Worm (Caenorhabditis elegans) whole organism, L1 larva: ENCODE results near the gene C33H5.1.

Experiments
- aly-2 ChIP-seq: fragments of 150-350 bp; optimal IDR thresholded peaks from 2 replicates; lab custom pipeline; 2014; ENCODE audit warnings: missing biosample characterization, missing genetic modification characterization
- ama-1 ChIP-seq: fragments of 150-350 bp; optimal IDR thresholded peaks from 2 replicates; lab custom pipeline; 2014
- blmp-1 ChIP-seq: fragments of 150-350 bp; optimal IDR thresholded peaks from 2 replicates; lab custom pipeline; 2014; ENCODE audit warnings: missing biosample characterization, missing genetic modification characterization
- ceh-63 ChIP-seq: fragments of 200-800 bp; sonication (Bioruptor generic); optimal IDR thresholded peaks from 2 replicates; lab custom pipeline; 2018; ENCODE audit warnings: mild to moderate bottlenecking, missing genetic modification characterization, missing compliant biosample characterization
- ceh-90 ChIP-seq: sonication (generic microtip); optimal IDR thresholded peaks from 2 replicates; lab custom pipeline; 2016; ENCODE audit warnings: missing genetic modification characterization, missing compliant biosample characterization
- ces-1 ChIP-seq: fragments of 150-350 bp; optimal IDR thresholded peaks from 2 replicates; lab custom pipeline; 2014; ENCODE audit warnings: missing biosample characterization, missing genetic modification reagents, missing genetic modification characterization
- dpl-1 ChIP-seq, 3 experiments: fragments of 150-350 bp in 2 of 3; sonication (generic microtip) in 1 of 3; optimal IDR thresholded peaks; 2 replicates each; lab custom pipeline; 2014 to 2017; ENCODE audit warnings: missing biosample characterization in 3 of 3, missing genetic modification characterization in 3 of 3, missing genetic modification reagents in 3 of 3
- dsc-1 ChIP-seq: sonication (generic microtip); optimal IDR thresholded peaks from 2 replicates; lab custom pipeline; 2016; ENCODE audit warnings: mild to moderate bottlenecking, missing genetic modification characterization, missing compliant biosample characterization
- efl-1 ChIP-seq, 4 experiments: fragments of 150-350 bp; optimal IDR thresholded peaks in 3 of 4; peaks in 1 of 4; 1 replicate in 1 of 4; 2 replicates in 3 of 4; lab custom pipeline; 2014; ENCODE audit warnings: missing biosample characterization in 2 of 4, missing genetic modification characterization in 2 of 4, missing genetic modification reagents in 2 of 4
- egl-13 ChIP-seq: sonication (generic microtip); optimal IDR thresholded peaks from 2 replicates; lab custom pipeline; 2016; ENCODE audit warnings: missing genotype, missing genetic modification reagents, missing genetic modification characterization, missing compliant biosample characterization
- ets-5 ChIP-seq: fragments of 200-800 bp; sonication (Bioruptor generic); IDR thresholded peaks from 2 replicates; pipeline ENCODE4 v1.3.6; 2022; ENCODE audit warnings: missing genetic modification characterization, missing compliant biosample characterization
- fkh-10 ChIP-seq: sonication (generic microtip); optimal IDR thresholded peaks from 2 replicates; lab custom pipeline; 2017; ENCODE audit warnings: missing biosample characterization, missing genetic modification reagents, missing genetic modification characterization
- fkh-4 ChIP-seq: sonication (generic microtip); optimal IDR thresholded peaks from 2 replicates; lab custom pipeline; 2016; ENCODE audit warnings: missing compliant biosample characterization, missing genetic modification characterization, borderline replicate concordance
- fkh-8 ChIP-seq: sonication (generic microtip); optimal IDR thresholded peaks from 2 replicates; lab custom pipeline; 2016; ENCODE audit warnings: mild to moderate bottlenecking, missing genetic modification characterization, missing compliant biosample characterization
- grh-1 ChIP-seq: fragments of 200-800 bp; sonication (Bioruptor generic); IDR thresholded peaks from 2 replicates; pipeline ENCODE4 v1.3.6; 2022; ENCODE audit warnings: missing genetic modification reagents, missing genetic modification characterization, missing compliant biosample characterization
- isw-1 ChIP-seq: fragments of 200-800 bp; sonication (Bioruptor generic); IDR thresholded peaks from 2 replicates; pipeline ENCODE4 v1.3.6; 2022; ENCODE audit warnings: missing genetic modification characterization, missing compliant biosample characterization
- jun-1 ChIP-seq: fragments of 150-350 bp; optimal IDR thresholded peaks from 2 replicates; lab custom pipeline; 2014; ENCODE audit warnings: missing biosample characterization, missing genetic modification reagents, missing genetic modification characterization
- lin-13 ChIP-seq: fragments of 150-350 bp; optimal IDR thresholded peaks from 2 replicates; lab custom pipeline; 2014; ENCODE audit warnings: missing biosample characterization, missing genetic modification reagents, missing genetic modification characterization
- lin-14 ChIP-seq: fragments of 200-800 bp; sonication (Bioruptor generic); optimal IDR thresholded peaks from 2 replicates; lab custom pipeline; 2018; ENCODE audit warnings: mild to moderate bottlenecking, missing genetic modification characterization, moderate library complexity, missing compliant biosample characterization
- lin-35 ChIP-seq, 2 experiments: fragments of 150-350 bp; optimal IDR thresholded peaks; 2 replicates each; lab custom pipeline; 2014; ENCODE audit warnings: missing biosample characterization in 2 of 2, missing genetic modification characterization in 2 of 2, missing genetic modification reagents in 2 of 2
- lir-3 ChIP-seq: sonication (generic microtip); optimal IDR thresholded peaks from 2 replicates; lab custom pipeline; 2016; ENCODE audit warnings: mild to moderate bottlenecking, missing genetic modification characterization, moderate library complexity, missing compliant biosample characterization; ENCODE audit not compliant: poor library complexity
- lsy-2 ChIP-seq, 2 experiments: fragments of 150-350 bp; optimal IDR thresholded peaks; 2 replicates each; lab custom pipeline; 2014; ENCODE audit warnings: missing biosample characterization in 2 of 2, missing genetic modification characterization in 2 of 2
- mab-9 ChIP-seq: fragments of 200-800 bp; sonication (Bioruptor generic); IDR thresholded peaks from 2 replicates; pipeline ENCODE4 v1.3.6; 2022; ENCODE audit warnings: missing genetic modification reagents, missing genetic modification characterization, missing compliant biosample characterization
- mdl-1 ChIP-seq, 2 experiments: fragments of 150-350 bp; optimal IDR thresholded peaks; 2 replicates each; lab custom pipeline; 2014 to 2017; ENCODE audit warnings: missing biosample characterization in 2 of 2, missing genetic modification characterization in 2 of 2, inconsistent platforms in 1 of 2
- mef-2 ChIP-seq: fragments of 150-350 bp; optimal IDR thresholded peaks from 2 replicates; lab custom pipeline; 2014; ENCODE audit warnings: missing biosample characterization, missing genetic modification characterization
- mep-1 ChIP-seq: fragments of 150-350 bp; optimal IDR thresholded peaks from 2 replicates; lab custom pipeline; 2014; ENCODE audit warnings: missing biosample characterization, missing genetic modification characterization
- nhr-11 ChIP-seq: fragments of 150-350 bp; optimal IDR thresholded peaks from 2 replicates; lab custom pipeline; 2014; ENCODE audit warnings: missing biosample characterization, missing genetic modification characterization
- nhr-19 ChIP-seq: fragments of 200-800 bp; sonication (Bioruptor generic); conservative IDR thresholded peaks from 2 replicates; pipeline ENCODE4 v1.3.6; 2022; ENCODE audit warnings: missing genetic modification characterization, missing compliant biosample characterization
- nhr-28 ChIP-seq: fragments of 150-350 bp; optimal IDR thresholded peaks from 2 replicates; lab custom pipeline; 2014; ENCODE audit warnings: missing biosample characterization, missing genetic modification characterization
- nhr-71 ChIP-seq: sonication (generic microtip); optimal IDR thresholded peaks from 2 replicates; lab custom pipeline; 2016; ENCODE audit warnings: mild to moderate bottlenecking, missing genetic modification characterization, moderate library complexity, missing compliant biosample characterization
- nhr-77 ChIP-seq: fragments of 150-350 bp; optimal IDR thresholded peaks from 2 replicates; lab custom pipeline; 2014; ENCODE audit warnings: missing biosample characterization, missing genetic modification characterization
- nhr-84 ChIP-seq: sonication (generic microtip); optimal IDR thresholded peaks from 2 replicates; lab custom pipeline; 2017; ENCODE audit warnings: missing biosample characterization, missing genetic modification characterization
- nhr-85 ChIP-seq: sonication (generic microtip); peaks from one replicate; lab custom pipeline; 2016; ENCODE audit warnings: missing genetic modification characterization, inconsistent platforms, missing compliant biosample characterization
- nhr-90 ChIP-seq: sonication (generic microtip); optimal IDR thresholded peaks from 2 replicates; lab custom pipeline; 2016; ENCODE audit warnings: mild to moderate bottlenecking, missing genetic modification characterization, missing compliant biosample characterization; ENCODE audit not compliant: poor library complexity
- rnt-1 ChIP-seq: sonication (generic microtip); optimal IDR thresholded peaks from 2 replicates; lab custom pipeline; 2016; ENCODE audit warnings: mild to moderate bottlenecking, missing genetic modification characterization, moderate library complexity, missing compliant biosample characterization
- skn-1 ChIP-seq: fragments of 150-350 bp; optimal IDR thresholded peaks from 2 replicates; lab custom pipeline; 2014; ENCODE audit warnings: missing biosample characterization, missing genetic modification characterization
- snpc-4 ChIP-seq: fragments of 150-350 bp; optimal IDR thresholded peaks from 2 replicates; lab custom pipeline; 2014; ENCODE audit warnings: missing biosample characterization, missing genetic modification characterization
- snu-23 ChIP-seq: sonication (generic microtip); optimal IDR thresholded peaks from 2 replicates; lab custom pipeline; 2016; ENCODE audit warnings: missing genetic modification characterization, missing compliant biosample characterization
- sox-4 ChIP-seq: sonication (generic microtip); optimal IDR thresholded peaks from 2 replicates; lab custom pipeline; 2016; ENCODE audit warnings: missing genetic modification characterization, missing compliant biosample characterization
- sptf-1 ChIP-seq: fragments of 150-350 bp; optimal IDR thresholded peaks from 2 replicates; lab custom pipeline; 2014; ENCODE audit warnings: missing biosample characterization, missing genetic modification characterization
- sup-37 ChIP-seq: fragments of 200-800 bp; sonication (Bioruptor generic); optimal IDR thresholded peaks from 2 replicates; lab custom pipeline; 2018; ENCODE audit warnings: mild to moderate bottlenecking, missing genetic modification characterization, missing compliant biosample characterization
- tlp-1 ChIP-seq: fragments of 150-350 bp; optimal IDR thresholded peaks from 2 replicates; lab custom pipeline; 2014; ENCODE audit warnings: missing biosample characterization, missing genetic modification characterization
- unc-130 ChIP-seq: fragments of 150-350 bp; optimal IDR thresholded peaks from 2 replicates; lab custom pipeline; 2017; ENCODE audit warnings: missing biosample characterization, missing genetic modification characterization, inconsistent platforms
- unc-62 ChIP-seq: fragments of 150-350 bp; optimal IDR thresholded peaks from 2 replicates; lab custom pipeline; 2014; ENCODE audit warnings: missing biosample characterization, missing genetic modification reagents, missing genetic modification characterization
- xbp-1 ChIP-seq: sonication (generic microtip); optimal IDR thresholded peaks from 2 replicates; lab custom pipeline; 2016; ENCODE audit warnings: missing genetic modification characterization, missing compliant biosample characterization
- zag-1 ChIP-seq: fragments of 150-350 bp; optimal IDR thresholded peaks from 2 replicates; lab custom pipeline; 2014; ENCODE audit warnings: missing biosample characterization, missing genetic modification characterization
- ztf-11 ChIP-seq, 2 experiments: sonication (generic microtip); optimal IDR thresholded peaks; 2 replicates each; lab custom pipeline; 2016 to 2017; ENCODE audit warnings: missing genetic modification characterization in 2 of 2, missing biosample characterization in 1 of 2, missing compliant biosample characterization in 1 of 2

C33H5.1 gene

DNA sequence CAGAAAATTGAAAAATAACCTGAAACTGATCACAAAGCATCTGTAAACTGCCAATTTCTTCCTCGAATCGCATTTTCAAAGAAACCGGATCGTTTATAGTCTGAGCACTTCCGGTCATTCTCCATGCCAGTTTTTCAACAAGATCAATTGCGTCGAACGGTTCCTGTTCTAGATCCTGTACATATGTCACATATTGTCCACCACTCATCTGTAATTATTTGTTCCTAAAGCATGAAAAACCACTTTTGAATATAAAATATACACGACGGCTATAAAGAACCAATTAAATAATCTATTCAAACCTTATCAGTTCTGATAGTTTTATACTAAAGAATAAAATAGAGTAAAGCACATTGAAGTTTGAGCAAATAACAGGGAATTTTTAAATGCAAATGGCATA is 26.4 kb upstream of the C33H5.1 start, which contains the start of gene sec-10:
Gene sec-10, minus strand, starts transcription at position 208 of the 400 bp plus-strand sequence.
- peak; percentile 3 for TF ChIP-seq lin-13 (GFP tag; lab: Kevin White, UChicago)
- TF ChIP-seq lin-35 (GFP tag; optimal IDR thresholded peaks at IDR 0.05; lab: Kevin White, UChicago), result peak in 1 of 2 experiments; percentile 12
- TF ChIP-seq nhr-85 (tag; lab: Kevin White, UChicago), result no peak
- TF ChIP-seq ces-1, result no peak
- TF ChIP-seq unc-130 (tag; lab: Kevin White, UChicago), result no peak

- no peak for TF ChIP-seq snpc-4 (tag; lab: Kevin White, UChicago)
- TF ChIP-seq aly-2 (tag; lab: Kevin White, UChicago), result no peak
- TF ChIP-seq unc-62 (GFP tag; lab: Kevin White, UChicago), result no peak
- no peak for TF ChIP-seq nhr-71 (tag; lab: Kevin White, UChicago)
- no peak for TF ChIP-seq mef-2 (tag; lab: Kevin White, UChicago)
- TF ChIP-seq blmp-1 (tag; lab: Kevin White, UChicago), result no peak
- TF ChIP-seq nhr-84 (tag; lab: Kevin White, UChicago), result no peak
- TF ChIP-seq fkh-4 (tag; lab: Kevin White, UChicago), result no peak
- TF ChIP-seq fkh-10 (GFP tag; lab: Kevin White, UChicago), result no peak
- TF ChIP-seq ceh-90 (tag; lab: Kevin White, UChicago), result no peak
- TF ChIP-seq nhr-28 (tag; lab: Kevin White, UChicago), result no peak
- no peak for TF ChIP-seq dsc-1 (tag; lab: Kevin White, UChicago)
- no peak for TF ChIP-seq jun-1 (tag; lab: Kevin White, UChicago)
- no peak for TF ChIP-seq zag-1
- no peak for TF ChIP-seq mep-1 (tag; lab: Kevin White, UChicago)
- TF ChIP-seq ama-1 (lab: Kevin White, UChicago), result no peak
- no peak for TF ChIP-seq ceh-63
- TF ChIP-seq mab-9 (GFP tag; lab: Robert Waterston, UW), result no peak
- no peak for TF ChIP-seq nhr-19 (GFP tag; lab: Robert Waterston, UW)
Measured at ce11 chrIV:7783801-7784411, 24.8 kb upstream of the C33H5.1 start, which contains the start of gene tag-321. Gene tag-321, minus strand, starts transcription at chrIV:7783851.

DNA sequence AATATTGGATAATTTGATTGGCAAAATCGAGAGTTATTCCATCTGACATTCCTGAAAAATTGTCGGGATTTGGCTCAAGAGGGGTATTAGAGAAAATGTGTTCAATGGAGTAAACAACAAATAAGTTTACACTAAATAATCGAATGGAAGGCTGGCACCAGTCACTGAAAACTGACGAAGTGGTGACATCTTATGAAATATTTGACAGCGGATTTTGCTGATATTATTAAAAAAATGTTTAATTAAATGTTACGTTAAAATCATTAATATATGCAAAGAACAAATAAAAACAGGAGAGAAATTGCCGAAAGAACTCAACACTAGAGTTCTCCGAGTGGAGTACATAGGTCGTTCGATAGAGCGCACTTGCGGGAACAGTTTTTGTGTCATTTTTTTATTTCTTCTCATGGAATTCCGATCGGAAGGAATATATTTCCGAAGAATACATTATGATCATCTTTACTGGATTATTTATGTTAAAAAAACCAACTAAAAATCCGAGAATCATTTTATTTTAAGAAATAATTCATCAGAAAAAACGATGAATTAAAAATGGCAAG is 23.1 kb upstream of the C33H5.1 start, which contains the start of gene tag-322:
Gene tag-322, minus strand, starts transcription at position 51 of the 560 bp plus-strand sequence.
- peak; percentile 85 for TF ChIP-seq nhr-71 (tag; lab: Kevin White, UChicago)
- peak; percentile 51 for TF ChIP-seq blmp-1 (tag; lab: Kevin White, UChicago)
- peak; percentile 31 for TF ChIP-seq nhr-77 (tag; lab: Kevin White, UChicago)
- no peak for TF ChIP-seq fkh-10 (GFP tag; lab: Kevin White, UChicago)
- TF ChIP-seq nhr-11 (tag; lab: Kevin White, UChicago), result peak; percentile 27
- TF ChIP-seq lsy-2 (tag; optimal IDR thresholded peaks at IDR 0.05; lab: Kevin White, UChicago), result peak; percentile 89 to 90
- no peak for TF ChIP-seq sup-37
- TF ChIP-seq xbp-1 (tag; lab: Kevin White, UChicago), result peak; percentile 79
- TF ChIP-seq ama-1 (lab: Kevin White, UChicago), result peak; percentile 64
- TF ChIP-seq isw-1 (GFP tag; lab: Robert Waterston, UW), result peak; percentile 15; the same call in 1 of the 2 replicates
- TF ChIP-seq lin-14, result peak; percentile 75
- TF ChIP-seq ztf-11 (tag; optimal IDR thresholded peaks at IDR 0.05; lab: Kevin White, UChicago), result peak in 1 of 2 experiments; percentile 30
- peak in 1 of 2 experiments; percentile 32 for TF ChIP-seq mdl-1 (tag; optimal IDR thresholded peaks at IDR 0.05; lab: Kevin White, UChicago)
- TF ChIP-seq grh-1, result 0 out of 2 replicates have a peak, but pooled peaks have one; percentile 11
- peak; percentile 68 for TF ChIP-seq skn-1
- TF ChIP-seq tlp-1 (tag; lab: Kevin White, UChicago), result no peak
- TF ChIP-seq dsc-1 (tag; lab: Kevin White, UChicago), result peak; percentile 75
- peak; percentile 60 for TF ChIP-seq nhr-90 (tag; lab: Kevin White, UChicago)
- peak; percentile 72 to 77 for TF ChIP-seq efl-1 (optimal IDR thresholded peaks at IDR 0.05; lab: Kevin White, UChicago)
- peak; percentile 69 to 96 for TF ChIP-seq efl-1 (GFP tag; optimal IDR thresholded peaks at IDR 0.05 in 1 of 2; lab: Kevin White, UChicago)
- TF ChIP-seq sox-4 (tag; lab: Kevin White, UChicago), result peak; percentile 13
- TF ChIP-seq fkh-8, result peak; percentile 16
- no peak for TF ChIP-seq ets-5
- peak; percentile 50 for TF ChIP-seq lir-3 (tag; lab: Kevin White, UChicago)
- peak; percentile 73 for TF ChIP-seq rnt-1
- TF ChIP-seq snu-23 (GFP tag; lab: Kevin White, UChicago), result peak; percentile 83
- no peak for TF ChIP-seq sptf-1 (tag; lab: Kevin White, UChicago)
- TF ChIP-seq egl-13 (tag; lab: Kevin White, UChicago), result peak; percentile 42
- peak; percentile 53 to 74 (median 72) for TF ChIP-seq dpl-1 (GFP tag; optimal IDR thresholded peaks at IDR 0.05; lab: Kevin White, UChicago)
- TF ChIP-seq ceh-90 (tag; lab: Kevin White, UChicago), result no peak
- TF ChIP-seq nhr-85 (tag; lab: Kevin White, UChicago), result peak; percentile 83
